Fruit fly (Drosophila melanogaster) whole organism, embryonic: ENCODE data around the gene betaGlu.

Experiments used
- Abd-B ChIP-seq: fragments of 200-800 bp; sonication (Bioruptor generic); optimal IDR thresholded peaks from 2 replicates; lab custom pipeline; 2018; ENCODE audit warnings: missing biosample characterization, mild to moderate bottlenecking, missing genetic modification characterization, moderate library complexity
- CG11398 ChIP-seq: fragments of 200-800 bp; sonication (Bioruptor generic); optimal IDR thresholded peaks from 2 replicates; lab custom pipeline; 2016; ENCODE audit warnings: missing biosample characterization, missing genetic modification characterization
- CG12071 ChIP-seq: fragments of 200-800 bp; sonication (Bioruptor generic); optimal IDR thresholded peaks from 3 replicates; lab custom pipeline; 2018; ENCODE audit warnings: missing biosample characterization, mild to moderate bottlenecking, missing genetic modification characterization
- CG12155 ChIP-seq: fragments of 200-800 bp; sonication (Bioruptor generic); optimal IDR thresholded peaks from 3 replicates; lab custom pipeline; 2016; ENCODE audit warnings: missing biosample characterization, missing genetic modification characterization
- CG14441 ChIP-seq: fragments of 200-800 bp; sonication (Bioruptor generic); IDR thresholded peaks from 2 replicates; pipeline ENCODE4 v1.3.6; 2022; ENCODE audit warnings: missing biosample characterization, missing genetic modification characterization
- CG32772 ChIP-seq: fragments of 200-800 bp; sonication (Bioruptor generic); IDR thresholded peaks from 2 replicates; pipeline ENCODE4 v1.3.6; 2022; ENCODE audit warnings: missing biosample characterization, missing genetic modification characterization
- CG3995 ChIP-seq: fragments of 200-800 bp; sonication (Bioruptor generic); optimal IDR thresholded peaks from 3 replicates; lab custom pipeline; 2016; ENCODE audit warnings: missing biosample characterization, missing genetic modification characterization
- CG4617 ChIP-seq: fragments of 200-800 bp; sonication (Bioruptor generic); optimal IDR thresholded peaks from 3 replicates; lab custom pipeline; 2016; ENCODE audit warnings: missing biosample characterization, missing genetic modification characterization, borderline replicate concordance
- CG4820 ChIP-seq: fragments of 200-800 bp; sonication (Bioruptor generic); optimal IDR thresholded peaks from 3 replicates; lab custom pipeline; 2016; ENCODE audit warnings: missing biosample characterization, missing genetic modification characterization
- CG4854 ChIP-seq: fragments of 200-800 bp; sonication (Bioruptor generic); optimal IDR thresholded peaks from 2 replicates; lab custom pipeline; 2016; ENCODE audit warnings: missing biosample characterization, missing genetic modification characterization, inconsistent platforms
- CG5953 ChIP-seq: fragments of 200-800 bp; sonication (Bioruptor generic); IDR thresholded peaks from 2 replicates; pipeline ENCODE4 v1.3.6; 2022; ENCODE audit warnings: missing biosample characterization, missing genetic modification characterization
- CG6683 ChIP-seq: fragments of 200-800 bp; sonication (Bioruptor generic); optimal IDR thresholded peaks from 2 replicates; lab custom pipeline; 2017; ENCODE audit warnings: missing biosample characterization, mild to moderate bottlenecking, missing genetic modification characterization, missing genetic modification reagents
- CG6765 ChIP-seq: fragments of 200-800 bp; sonication (Bioruptor generic); optimal IDR thresholded peaks from 3 replicates; lab custom pipeline; 2017; ENCODE audit warnings: missing biosample characterization, mild to moderate bottlenecking, missing genetic modification characterization
- CG7745 ChIP-seq: fragments of 200-800 bp; sonication (Bioruptor generic); optimal IDR thresholded peaks from 2 replicates; lab custom pipeline; 2018; ENCODE audit warnings: missing biosample characterization, mild to moderate bottlenecking, missing genetic modification characterization, moderate library complexity
- CG7786 ChIP-seq: fragments of 200-800 bp; sonication (Bioruptor generic); optimal IDR thresholded peaks from 2 replicates; lab custom pipeline; 2016; ENCODE audit warnings: missing biosample characterization, missing genetic modification characterization
- CG8359 ChIP-seq: fragments of 200-800 bp; sonication (Bioruptor generic); optimal IDR thresholded peaks from 2 replicates; lab custom pipeline; 2017; ENCODE audit warnings: missing biosample characterization, mild to moderate bottlenecking, missing genetic modification characterization, borderline replicate concordance
- CrebB ChIP-seq: fragments of 200-800 bp; sonication (Bioruptor generic); optimal IDR thresholded peaks from 3 replicates; lab custom pipeline; 2018; ENCODE audit warnings: missing biosample characterization, mild to moderate bottlenecking, missing genetic modification characterization
- Dip2 ChIP-seq: fragments of 200-800 bp; sonication (Bioruptor generic); IDR thresholded peaks from 2 replicates; pipeline ENCODE4 v1.3.6; 2022; ENCODE audit warnings: missing biosample characterization, missing genetic modification characterization
- Dp ChIP-seq: fragments of 200-800 bp; sonication (Bioruptor generic); optimal IDR thresholded peaks from 2 replicates; lab custom pipeline; 2018; ENCODE audit warnings: missing biosample characterization, mild to moderate bottlenecking, missing genetic modification characterization, moderate library complexity
- Drgx ChIP-seq: fragments of 200-800 bp; sonication (Bioruptor generic); IDR thresholded peaks from 2 replicates; pipeline ENCODE4 v1.3.6; 2022; ENCODE audit warnings: missing biosample characterization, missing genetic modification characterization
- ERR ChIP-seq: fragments of 200-800 bp; sonication (Bioruptor generic); optimal IDR thresholded peaks from 2 replicates; lab custom pipeline; 2016; ENCODE audit warnings: missing biosample characterization, missing genetic modification characterization
- Eip74EF ChIP-seq, 2 experiments: fragments of 200-800 bp in 1 of 2; fragments of >200 bp in 1 of 2; sonication (Bioruptor generic) in 1 of 2; optimal IDR thresholded peaks; 2 replicates each; lab custom pipeline; 2017 to 2019; ENCODE audit warnings: missing biosample characterization in 2 of 2, missing genetic modification characterization in 2 of 2, mild to moderate bottlenecking in 1 of 2, moderate library complexity in 1 of 2
- Hr3 ChIP-seq: fragments of 200-800 bp; sonication (Bioruptor generic); optimal IDR thresholded peaks from 3 replicates; lab custom pipeline; 2016; ENCODE audit warnings: missing biosample characterization, missing genetic modification characterization
- Lhr ChIP-seq: fragments of 200-800 bp; sonication (Bioruptor generic); optimal IDR thresholded peaks from 3 replicates; lab custom pipeline; 2017; ENCODE audit warnings: mild to moderate bottlenecking, missing biosample characterization, missing genetic modification reagents, missing genetic modification characterization
- MBD-R2 ChIP-seq: fragments of 200-800 bp; sonication (Bioruptor generic); IDR thresholded peaks from 2 replicates; pipeline ENCODE4 v1.3.6; 2022; ENCODE audit warnings: missing biosample characterization, missing genetic modification characterization
- MESR4 ChIP-seq: fragments of 200-800 bp; sonication (Bioruptor generic); optimal IDR thresholded peaks from 2 replicates; lab custom pipeline; 2018; ENCODE audit warnings: missing biosample characterization, mild to moderate bottlenecking, missing genetic modification characterization, moderate library complexity
- Rfx ChIP-seq: fragments of 200-800 bp; sonication (Bioruptor generic); IDR thresholded peaks from 2 replicates; pipeline ENCODE4 v1.3.6; 2022; ENCODE audit warnings: missing biosample characterization, missing genetic modification characterization
- Usf ChIP-seq: fragments of 200-800 bp; sonication (Bioruptor generic); optimal IDR thresholded peaks from 2 replicates; lab custom pipeline; 2017; ENCODE audit warnings: missing genotype, missing biosample characterization, missing genetic modification characterization
- bcd ChIP-seq: fragments of 200-800 bp; sonication (Bioruptor generic); optimal IDR thresholded peaks from 2 replicates; lab custom pipeline; 2017; ENCODE audit warnings: missing biosample characterization, mild to moderate bottlenecking, missing genetic modification characterization
- br ChIP-seq: fragments of >200 bp; optimal IDR thresholded peaks from 2 replicates; lab custom pipeline; 2017
- bsh ChIP-seq, 2 experiments: fragments of 200-800 bp; sonication (Bioruptor generic); optimal IDR thresholded peaks; 2 replicates each; lab custom pipeline; 2017 to 2018; ENCODE audit warnings: mild to moderate bottlenecking in 2 of 2, missing biosample characterization in 2 of 2, missing genetic modification characterization in 2 of 2, moderate library complexity in 1 of 2
- btn ChIP-seq: fragments of 200-800 bp; sonication (Bioruptor generic); optimal IDR thresholded peaks from 2 replicates; lab custom pipeline; 2016; ENCODE audit warnings: missing biosample characterization, missing genetic modification characterization
- chinmo ChIP-seq: fragments of 200-800 bp; sonication (Bioruptor generic); IDR thresholded peaks from 4 replicates; pipeline ENCODE4 v1.3.6; 2022; ENCODE audit warnings: missing biosample characterization, missing genetic modification characterization; ENCODE audit not compliant: partially characterized antibody
- chn ChIP-seq: fragments of 200-800 bp; sonication (Bioruptor generic); optimal IDR thresholded peaks from 2 replicates; lab custom pipeline; 2016; ENCODE audit warnings: missing biosample characterization, missing genetic modification characterization
- crc ChIP-seq: fragments of 200-800 bp; sonication (Bioruptor generic); optimal IDR thresholded peaks from 2 replicates; lab custom pipeline; 2016; ENCODE audit warnings: missing biosample characterization, missing genetic modification characterization
- dimm ChIP-seq: fragments of 200-800 bp; sonication (Bioruptor generic); IDR thresholded peaks from 2 replicates; pipeline ENCODE4 v1.3.6; 2022; ENCODE audit warnings: missing biosample characterization, missing genetic modification characterization
- ham ChIP-seq: fragments of 200-800 bp; sonication (Bioruptor generic); IDR thresholded peaks from 2 replicates; pipeline ENCODE4 v1.3.6; 2022; ENCODE audit warnings: missing biosample characterization, missing genetic modification characterization
- her ChIP-seq: fragments of 200-800 bp; sonication (Bioruptor generic); optimal IDR thresholded peaks from 2 replicates; lab custom pipeline; 2016; ENCODE audit warnings: missing biosample characterization, missing genetic modification characterization
- lab ChIP-seq: fragments of 200-800 bp; sonication (Bioruptor generic); optimal IDR thresholded peaks from 3 replicates; lab custom pipeline; 2017; ENCODE audit warnings: missing biosample characterization, missing genetic modification characterization, mild to moderate bottlenecking, moderate library complexity, missing genetic modification reagents
- odd ChIP-seq: fragments of 200-800 bp; sonication (Bioruptor generic); optimal IDR thresholded peaks from 2 replicates; lab custom pipeline; 2017; ENCODE audit warnings: missing biosample characterization, mild to moderate bottlenecking, missing genetic modification characterization
- org-1 ChIP-seq: fragments of 200-800 bp; sonication (Bioruptor generic); optimal IDR thresholded peaks from 2 replicates; lab custom pipeline; 2017; ENCODE audit warnings: missing biosample characterization, missing genetic modification characterization
- pan ChIP-seq, 4 experiments: fragments of >200 bp in 3 of 4; fragments of 200-800 bp in 1 of 4; sonication (Bioruptor generic) in 1 of 4; optimal IDR thresholded peaks in 3 of 4; IDR thresholded peaks in 1 of 4; 2 replicates each; pipeline versions ENCODE4 v1.3.6 to Lab custom; 2017 to 2022; ENCODE audit warnings: missing biosample characterization in 2 of 4, missing genetic modification characterization in 2 of 4, mixed read lengths in 1 of 4
- pum ChIP-seq: fragments of 200-800 bp; sonication (Bioruptor generic); optimal IDR thresholded peaks from 2 replicates; lab custom pipeline; 2016; ENCODE audit warnings: missing biosample characterization, missing genetic modification characterization
- schlank ChIP-seq: fragments of 200-800 bp; sonication (Bioruptor generic); optimal IDR thresholded peaks from 2 replicates; lab custom pipeline; 2018; ENCODE audit warnings: missing biosample characterization, mild to moderate bottlenecking, missing genetic modification characterization
- sens ChIP-seq: fragments of 200-800 bp; sonication (Bioruptor generic); peaks from one replicate; lab custom pipeline; 2016; ENCODE audit warnings: missing biosample characterization, missing genetic modification characterization
- tio ChIP-seq: fragments of 200-800 bp; sonication (Bioruptor generic); optimal IDR thresholded peaks from 2 replicates; lab custom pipeline; 2017; ENCODE audit warnings: missing biosample characterization, missing genetic modification characterization, inconsistent platforms
- toy ChIP-seq: fragments of 200-800 bp; sonication (Bioruptor generic); IDR thresholded peaks from 2 replicates; pipeline ENCODE4 v1.3.6; 2022; ENCODE audit warnings: missing biosample characterization, missing genetic modification characterization
- trem ChIP-seq: fragments of 200-800 bp; optimal IDR thresholded peaks from 3 replicates; lab custom pipeline; 2019; ENCODE audit warnings: missing biosample characterization, mild to moderate bottlenecking, missing genetic modification characterization, moderate library complexity
- wor ChIP-seq: fragments of 200-800 bp; sonication (Bioruptor generic); IDR thresholded peaks from 2 replicates; pipeline ENCODE4 v1.3.6; 2022; ENCODE audit warnings: missing biosample characterization, missing genetic modification characterization

betaGlu gene

DNA sequence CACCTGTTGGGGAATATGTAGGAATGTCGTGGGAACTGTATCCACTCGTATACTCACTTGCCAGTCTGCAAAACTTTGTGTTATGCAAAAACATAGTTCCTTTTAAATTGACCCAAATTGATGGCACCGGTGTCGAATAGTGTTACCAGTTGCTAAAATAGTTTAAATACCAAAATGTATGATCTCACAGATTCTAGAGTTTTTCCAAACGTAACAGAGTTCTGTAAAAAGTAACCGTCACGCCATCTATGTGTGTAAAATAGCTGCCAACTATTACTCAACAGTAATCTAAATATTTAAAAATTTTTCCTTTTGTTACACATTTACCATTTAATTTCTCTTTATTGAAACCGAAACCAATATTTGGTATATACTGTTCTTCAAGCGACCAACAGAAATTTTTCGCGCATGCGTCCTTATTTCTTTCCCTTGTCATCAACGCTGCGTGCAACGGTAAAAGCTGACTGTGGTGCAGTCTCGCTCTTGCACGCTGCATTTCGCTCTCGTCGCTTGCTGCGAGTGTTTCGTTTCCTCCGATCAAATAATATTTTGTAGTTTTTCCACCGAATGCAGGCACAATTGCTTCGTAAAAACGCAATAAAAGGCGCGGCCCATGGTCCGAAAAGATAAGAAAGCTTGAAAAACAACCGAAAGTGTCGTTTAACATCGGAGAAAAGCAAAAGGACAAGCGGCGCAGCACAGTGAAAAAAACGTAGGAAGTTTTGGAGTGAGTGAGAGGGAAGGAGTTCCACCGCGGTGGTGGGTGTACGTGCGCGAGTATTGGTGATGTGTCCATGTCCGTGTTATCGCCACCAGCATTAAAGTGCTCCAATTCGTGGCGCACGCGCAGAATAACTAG, 40.7 kb upstream of the betaGlu start, which contains the start of the genes FeCH and RhoGAP100F (continued):
- TF ChIP-seq CG7745 (tag; lab: Kevin White, UChicago): no peak
- no peak for TF ChIP-seq dimm (GFP tag; lab: Robert Waterston, UW)
- no peak for TF ChIP-seq CG6683
- TF ChIP-seq sens (GFP tag; lab: Kevin White, UChicago): peak; percentile 29
- TF ChIP-seq Dip2 (GFP tag; lab: Robert Waterston, UW): peak; percentile 87
- no peak for TF ChIP-seq CG6765 (GFP tag; lab: Kevin White, UChicago)
- no peak for TF ChIP-seq CG5953
- TF ChIP-seq crc (GFP tag; lab: Kevin White, UChicago): no peak
- TF ChIP-seq br (lab: Kevin White, UChicago): no peak
- TF ChIP-seq lab (GFP tag; lab: Kevin White, UChicago): no peak
- no peak for TF ChIP-seq pan (optimal IDR thresholded peaks at IDR 0.05; lab: Kevin White, UChicago)
- no peak for TF ChIP-seq pan (GFP tag; optimal IDR thresholded peaks at IDR 0.05 in 1 of 2, IDR thresholded peaks at IDR 0.05 in 1 of 2)
- no peak for TF ChIP-seq ERR (GFP tag; lab: Kevin White, UChicago)
- no peak for TF ChIP-seq CG8359
- no peak for TF ChIP-seq CG12071 (GFP tag; lab: Kevin White, UChicago)
- peak; percentile 49 for TF ChIP-seq Hr3 (GFP tag; lab: Kevin White, UChicago)
- no peak for TF ChIP-seq btn (GFP tag; lab: Kevin White, UChicago)
- TF ChIP-seq tio (GFP tag; lab: Kevin White, UChicago): no peak
- no peak for TF ChIP-seq CG4854 (GFP tag; lab: Kevin White, UChicago)
- TF ChIP-seq CG12155 (GFP tag; lab: Kevin White, UChicago): peak; percentile 44
- TF ChIP-seq CG32772 (GFP tag; lab: Robert Waterston, UW): no peak
- TF ChIP-seq CG3995: no peak
- TF ChIP-seq Abd-B: no peak
- no peak for TF ChIP-seq CrebB
- TF ChIP-seq Drgx (GFP tag; lab: Robert Waterston, UW): no peak
- TF ChIP-seq Eip74EF (GFP tag; optimal IDR thresholded peaks at IDR 0.05; lab: Kevin White, UChicago): no peak
- no peak for TF ChIP-seq CG11398 (GFP tag; lab: Kevin White, UChicago)
- TF ChIP-seq her (GFP tag; lab: Kevin White, UChicago): no peak
- TF ChIP-seq CG4820 (GFP tag; lab: Kevin White, UChicago): no peak
- no peak for TF ChIP-seq CG7786 (GFP tag; lab: Kevin White, UChicago)
- no peak for TF ChIP-seq toy (GFP tag; lab: Robert Waterston, UW)
- TF ChIP-seq chinmo (GFP tag; lab: Robert Waterston, UW): peak; percentile 73; the same call in 1 of the 4 replicates
- no peak for TF ChIP-seq pum
- no peak for TF ChIP-seq bcd (GFP tag; lab: Kevin White, UChicago)
- no peak for TF ChIP-seq schlank (tag; lab: Kevin White, UChicago)
- TF ChIP-seq Lhr: peak; percentile 54
- TF ChIP-seq chn: no peak
- TF ChIP-seq Usf: no peak
- TF ChIP-seq odd (GFP tag; lab: Kevin White, UChicago): no peak
- no peak for TF ChIP-seq org-1 (GFP tag; lab: Kevin White, UChicago)
- peak; percentile 40 for TF ChIP-seq MESR4
- TF ChIP-seq trem (tag; lab: Kevin White, UChicago): peak; percentile 43
- no peak for TF ChIP-seq bsh (GFP tag; optimal IDR thresholded peaks at IDR 0.05; lab: Kevin White, UChicago)
- peak; percentile 6 for TF ChIP-seq CG4617
- peak; percentile 51 for TF ChIP-seq Dp (GFP tag; lab: Kevin White, UChicago)
- TF ChIP-seq CG14441: no peak
- peak; percentile 73 for TF ChIP-seq MBD-R2 (GFP tag; lab: Robert Waterston, UW)
- no peak for TF ChIP-seq wor
- TF ChIP-seq Rfx (GFP tag; lab: Robert Waterston, UW): no peak
- no peak for TF ChIP-seq ham (GFP tag; lab: Robert Waterston, UW)
